Worm (Caenorhabditis elegans): Measurements from ENCODE around the gene Y71H2AM.1.

DNA sequence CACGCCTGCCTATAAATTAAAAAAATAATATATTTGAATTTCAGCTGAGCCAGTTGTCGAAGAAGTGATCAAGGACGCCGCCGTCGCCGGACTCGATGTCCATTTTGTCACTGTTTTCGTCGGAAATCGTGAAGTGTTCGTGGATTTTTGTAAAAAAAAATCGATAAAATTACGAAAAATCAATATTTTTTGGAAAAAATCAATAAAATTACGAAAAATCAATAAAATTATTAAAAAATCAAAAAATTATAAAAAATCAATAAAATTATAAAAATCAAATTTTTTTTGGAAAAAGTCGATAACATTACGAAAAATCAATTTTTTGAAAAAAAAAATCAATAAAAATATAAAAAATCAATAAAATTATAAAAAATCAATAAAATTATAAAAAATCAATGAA lies 8.1 kb downstream of the Y71H2AM.1 start:
- TF ChIP-seq ceh-82 (tag; optimal IDR thresholded peaks at IDR 0.05) (no peak), nhr-6 (tag; optimal IDR thresholded peaks at IDR 0.05) (no peak), snpc-4 (tag; optimal IDR thresholded peaks at IDR 0.05) (no peak), lsy-2 (tag; optimal IDR thresholded peaks at IDR 0.05) (no peak), R02D3.7 (tag; optimal IDR thresholded peaks at IDR 0.05) (no peak), aly-2 (tag; optimal IDR thresholded peaks at IDR 0.05) (no peak), fos-1 (tag; optimal IDR thresholded peaks at IDR 0.05) (no peak), lin-13 (GFP tag; optimal IDR thresholded peaks at IDR 0.05) (no peak), ztf-1 (GFP tag; conservative IDR thresholded peaks at IDR 0.05) (no peak), lin-11 (tag; optimal IDR thresholded peaks at IDR 0.05) (no peak), mbf-1 (tag; optimal IDR thresholded peaks at IDR 0.05) (no peak), unc-62 (GFP tag; optimal IDR thresholded peaks at IDR 0.05) (no peak), crh-2 (tag; optimal IDR thresholded peaks at IDR 0.05) (no peak)
